Fruit fly (Drosophila melanogaster): ENCODE results near the gene Traf6.

Gene Traf6

dm6 chrX:8106281-8107050 lies 50.7 kb downstream of the Traf6 start (continued):
- TF ChIP-seq bsh (GFP tag; optimal IDR thresholded peaks at IDR 0.05) = peak in 1 of 2 experiments; percentile 9
- no peak for TF ChIP-seq lilli (GFP tag; optimal IDR thresholded peaks at IDR 0.05)
- no peak for TF ChIP-seq CG13287 (GFP tag; IDR thresholded peaks at IDR 0.05; ENCODE audit: partially characterized antibody)
- no peak for TF ChIP-seq CG10321 (GFP tag; IDR thresholded peaks at IDR 0.05)
- TF ChIP-seq pan (optimal IDR thresholded peaks at IDR 0.05) = no peak
- TF ChIP-seq pan (GFP tag; optimal IDR thresholded peaks at IDR 0.05 in 1 of 2, IDR thresholded peaks at IDR 0.05 in 1 of 2) = no peak
- TF ChIP-seq emc (GFP tag; optimal IDR thresholded peaks at IDR 0.05) = no peak
- TF ChIP-seq Chrac-16 (GFP tag; optimal IDR thresholded peaks at IDR 0.05) = no peak
- peak; percentile 70 for TF ChIP-seq CG34376 (GFP tag; optimal IDR thresholded peaks at IDR 0.05)
- TF ChIP-seq CG10431 (GFP tag; optimal IDR thresholded peaks at IDR 0.05) = peak; percentile 4
- no peak for TF ChIP-seq bbx (GFP tag; IDR thresholded peaks at IDR 0.05; ENCODE audit: partially characterized antibody)
- TF ChIP-seq onecut (GFP tag; IDR thresholded peaks at IDR 0.05) = no peak
- no peak for TF ChIP-seq dm (GFP tag; optimal IDR thresholded peaks at IDR 0.05)
- peak; percentile 95 for TF ChIP-seq CG7745 (tag; optimal IDR thresholded peaks at IDR 0.05)
- TF ChIP-seq CrebB (tag; optimal IDR thresholded peaks at IDR 0.05) = no peak
- TF ChIP-seq CG31224 (GFP tag; IDR thresholded peaks at IDR 0.05) = no peak
- no peak for TF ChIP-seq HmgZ (tag; optimal IDR thresholded peaks at IDR 0.05)
- no peak for TF ChIP-seq pzg (GFP tag; optimal IDR thresholded peaks at IDR 0.05)
- TF ChIP-seq slp2 (GFP tag; optimal IDR thresholded peaks at IDR 0.05) = no peak
- no peak for TF ChIP-seq br (optimal IDR thresholded peaks at IDR 0.05)
- no peak for TF ChIP-seq Dek (tag; optimal IDR thresholded peaks at IDR 0.05)
- no peak for TF ChIP-seq CG14860 (GFP tag; IDR thresholded peaks at IDR 0.05; ENCODE audit: partially characterized antibody)
- TF ChIP-seq Bgb (GFP tag; IDR thresholded peaks at IDR 0.05; ENCODE audit: partially characterized antibody) = no peak
- TF ChIP-seq Xrp1 (GFP tag; IDR thresholded peaks at IDR 0.05) = 0 out of 2 replicates have a peak, but pooled peaks have one; percentile 7
- TF ChIP-seq CG6791 (GFP tag; IDR thresholded peaks at IDR 0.05; ENCODE audit: partially characterized antibody) = no peak
- TF ChIP-seq zfh1 (GFP tag; IDR thresholded peaks at IDR 0.05) = no peak
- TF ChIP-seq HHEX (GFP tag; optimal IDR thresholded peaks at IDR 0.05) = no peak
- TF ChIP-seq aop (GFP tag; IDR thresholded peaks at IDR 0.05) = no peak
- TF ChIP-seq dmrt99B (tag; optimal IDR thresholded peaks at IDR 0.05) = no peak
- no peak for TF ChIP-seq Tbp (GFP tag; optimal IDR thresholded peaks at IDR 0.05)
- no peak for TF ChIP-seq CG6765 (GFP tag; optimal IDR thresholded peaks at IDR 0.05)
- TF ChIP-seq CG8281 (tag; optimal IDR thresholded peaks at IDR 0.05) = no peak
- TF ChIP-seq sqz (GFP tag; optimal IDR thresholded peaks at IDR 0.05) = peak; percentile 53
- no peak for TF ChIP-seq Ets65A (GFP tag)
- TF ChIP-seq CG30020 (tag; optimal IDR thresholded peaks at IDR 0.05) = no peak
- peak; percentile 31 for TF ChIP-seq kah (GFP tag; optimal IDR thresholded peaks at IDR 0.05)
- TF ChIP-seq Hsf (GFP tag; optimal IDR thresholded peaks at IDR 0.05) = no peak
- no peak for TF ChIP-seq fd102C (GFP tag; optimal IDR thresholded peaks at IDR 0.05)
- no peak for TF ChIP-seq Hand (GFP tag; optimal IDR thresholded peaks at IDR 0.05)
- TF ChIP-seq amos (GFP tag; IDR thresholded peaks at IDR 0.05; ENCODE audit: partially characterized antibody) = no peak
- no peak for TF ChIP-seq fd3F (GFP tag; optimal IDR thresholded peaks at IDR 0.05)
- peak; percentile 67 for TF ChIP-seq CG5180 (GFP tag; optimal IDR thresholded peaks at IDR 0.05)
- no peak for TF ChIP-seq CG15514 (GFP tag; optimal IDR thresholded peaks at IDR 0.05)
- peak; percentile 15 for TF ChIP-seq lbe (GFP tag; optimal IDR thresholded peaks at IDR 0.05)
- TF ChIP-seq schlank (tag; optimal IDR thresholded peaks at IDR 0.05) = no peak
- TF ChIP-seq ewg (GFP tag; optimal IDR thresholded peaks at IDR 0.05) = no peak
- no peak for TF ChIP-seq CG7556 (GFP tag; optimal IDR thresholded peaks at IDR 0.05)
- no peak for TF ChIP-seq lov (optimal IDR thresholded peaks at IDR 0.05)
- TF ChIP-seq lov (GFP tag; IDR thresholded peaks at IDR 0.05) = no peak

All from whole organism, embryonic.